Fruit fly (Drosophila melanogaster): Measurements from ENCODE around the gene Blos4.

The Blos4 gene

DNA sequence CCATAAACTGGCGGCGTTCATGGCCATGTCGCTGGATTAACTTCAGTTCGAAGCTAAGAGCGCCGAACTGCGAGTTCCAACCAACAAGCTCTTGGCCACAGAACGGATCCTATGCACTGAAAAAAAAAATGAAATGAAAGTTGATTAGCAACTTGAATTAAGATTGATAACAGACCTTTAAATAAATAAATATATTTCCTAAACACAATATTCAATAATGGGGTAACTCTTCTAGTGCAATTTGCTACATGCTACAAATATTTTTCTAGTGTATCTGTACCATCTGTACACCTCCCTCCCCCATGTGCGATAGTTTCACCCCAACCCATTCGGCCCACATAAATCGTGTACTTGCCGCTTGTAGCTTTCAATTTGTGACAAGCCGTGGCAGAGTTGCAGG is 30.7 kb downstream of the Blos4 start:
- peak; percentile 19 for TF ChIP-seq CG8159 (tag; optimal IDR thresholded peaks at IDR 0.05)
- peak; percentile 5 for TF ChIP-seq CG14655 (GFP tag; optimal IDR thresholded peaks at IDR 0.05)
- no peak for TF ChIP-seq rn (GFP tag; IDR thresholded peaks at IDR 0.05)

DNA sequence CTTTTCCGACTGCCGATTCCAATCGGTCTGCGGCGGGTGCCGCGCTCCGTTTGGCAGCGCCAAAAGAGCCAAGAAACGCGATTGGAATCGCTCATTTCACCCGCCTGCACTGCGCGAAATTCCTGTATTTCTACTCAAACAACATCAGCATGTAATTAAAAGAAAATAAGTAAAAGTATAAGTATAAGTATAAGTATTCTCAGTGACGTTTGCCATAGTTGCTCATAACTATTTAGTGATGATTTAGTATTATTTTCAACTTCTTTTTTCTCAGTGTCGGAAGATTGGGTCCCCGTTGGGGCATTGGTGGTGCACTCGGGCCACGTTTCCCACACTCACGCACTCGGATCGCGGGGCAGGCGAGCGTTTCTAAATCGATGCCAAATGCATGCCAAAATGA is 34.3 kb downstream of the Blos4 start:
- TF ChIP-seq CG8159 (tag; optimal IDR thresholded peaks at IDR 0.05) (peak; percentile 55), CG9948 (tag; optimal IDR thresholded peaks at IDR 0.05) (peak; percentile 47), Pif1A (GFP tag; optimal IDR thresholded peaks at IDR 0.05) (peak; percentile 72), gl (tag; optimal IDR thresholded peaks at IDR 0.05) (no peak), CG17806 (tag; optimal IDR thresholded peaks at IDR 0.05) (peak; percentile 49), CG4496 (GFP tag; IDR thresholded peaks at IDR 0.05) (peak; percentile 86), CG14655 (GFP tag; optimal IDR thresholded peaks at IDR 0.05) (peak; percentile 62), CG13204 (GFP tag; optimal IDR thresholded peaks at IDR 0.05) (no peak), CG34367 (tag; optimal IDR thresholded peaks at IDR 0.05) (peak; percentile 54), CG32121 (GFP tag; IDR thresholded peaks at IDR 0.05) (peak; percentile 89), CG10348 (GFP tag; IDR thresholded peaks at IDR 0.05) (no peak; the same call in 1 of the 2 replicates), CG12605 (GFP tag; IDR thresholded peaks at IDR 0.05) (peak; percentile 79), D1 (tag; optimal IDR thresholded peaks at IDR 0.05) (no peak), Pif1B (GFP tag; optimal IDR thresholded peaks at IDR 0.05) (peak; percentile 50), rn (GFP tag; IDR thresholded peaks at IDR 0.05) (peak; percentile 78), CG15710 (tag; optimal IDR thresholded peaks at IDR 0.05) (peak; percentile 58), fd96Ca (GFP tag; IDR thresholded peaks at IDR 0.05) (peak; percentile 88), Ets98B (GFP tag; IDR thresholded peaks at IDR 0.05) (peak; percentile 92), EcR (GFP tag; optimal IDR thresholded peaks at IDR 0.05) (no peak), Snoo (tag; optimal IDR thresholded peaks at IDR 0.05) (peak; percentile 40), CG8301 (tag; optimal IDR thresholded peaks at IDR 0.05) (peak; percentile 68)

DNA sequence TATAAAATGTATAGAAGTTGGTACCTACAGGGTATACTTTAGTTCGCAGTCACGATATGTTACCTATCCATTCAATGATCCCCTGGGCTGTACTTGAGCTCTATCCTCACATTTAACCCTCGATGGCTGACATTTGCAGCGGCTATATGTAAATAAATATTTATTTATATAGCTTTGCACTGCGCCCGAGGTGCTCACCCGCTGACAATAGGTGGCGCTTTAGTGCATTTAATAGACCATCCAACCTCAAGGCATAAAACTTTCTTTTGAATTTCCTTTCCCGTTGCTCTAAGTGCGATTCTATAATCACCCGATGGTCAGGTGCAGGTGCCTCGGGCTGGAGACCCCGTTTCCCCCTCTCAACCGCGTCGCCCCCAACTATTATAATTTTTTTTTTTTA is 38.4 kb downstream of the Blos4 start:
- TF ChIP-seq CG8159 (tag; optimal IDR thresholded peaks at IDR 0.05) (no peak), CG13204 (GFP tag; optimal IDR thresholded peaks at IDR 0.05) (no peak), D1 (tag; optimal IDR thresholded peaks at IDR 0.05) (no peak), CG15710 (tag; optimal IDR thresholded peaks at IDR 0.05) (no peak), Pif1A (GFP tag; optimal IDR thresholded peaks at IDR 0.05) (no peak), Pif1B (GFP tag; optimal IDR thresholded peaks at IDR 0.05) (no peak), CG12605 (GFP tag; IDR thresholded peaks at IDR 0.05) (no peak), Snoo (tag; optimal IDR thresholded peaks at IDR 0.05) (no peak), CG9948 (tag; optimal IDR thresholded peaks at IDR 0.05) (no peak), CG10348 (GFP tag; IDR thresholded peaks at IDR 0.05) (no peak)

DNA sequence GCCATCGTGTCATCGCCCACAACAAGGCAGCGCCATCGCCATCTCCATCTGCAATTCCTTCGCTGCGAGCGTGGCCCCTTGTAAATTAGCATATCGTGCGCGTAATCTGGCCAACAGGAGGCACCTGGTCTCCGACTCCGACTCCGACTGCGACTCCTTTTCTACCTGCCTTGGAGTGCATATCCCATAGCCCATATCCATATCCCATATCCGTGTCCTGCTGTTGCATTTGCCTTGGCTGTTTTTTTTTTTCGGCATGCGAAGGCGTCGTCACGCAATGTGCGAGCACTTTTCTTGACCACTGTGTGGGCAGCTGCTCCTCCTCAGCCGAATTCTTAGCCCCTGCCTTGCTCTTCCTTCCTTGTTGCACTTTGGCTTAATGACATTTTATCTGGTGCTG is 39.6 kb downstream of the Blos4 start:
- no peak for TF ChIP-seq CG15710 (tag; optimal IDR thresholded peaks at IDR 0.05)
- TF ChIP-seq Ets98B (GFP tag; IDR thresholded peaks at IDR 0.05) = no peak
- TF ChIP-seq CG4496 (GFP tag; IDR thresholded peaks at IDR 0.05) = no peak
- TF ChIP-seq Snoo (tag; optimal IDR thresholded peaks at IDR 0.05) = no peak
- TF ChIP-seq CG34367 (tag; optimal IDR thresholded peaks at IDR 0.05) = no peak
- no peak for TF ChIP-seq Pif1B (GFP tag; optimal IDR thresholded peaks at IDR 0.05)

DNA sequence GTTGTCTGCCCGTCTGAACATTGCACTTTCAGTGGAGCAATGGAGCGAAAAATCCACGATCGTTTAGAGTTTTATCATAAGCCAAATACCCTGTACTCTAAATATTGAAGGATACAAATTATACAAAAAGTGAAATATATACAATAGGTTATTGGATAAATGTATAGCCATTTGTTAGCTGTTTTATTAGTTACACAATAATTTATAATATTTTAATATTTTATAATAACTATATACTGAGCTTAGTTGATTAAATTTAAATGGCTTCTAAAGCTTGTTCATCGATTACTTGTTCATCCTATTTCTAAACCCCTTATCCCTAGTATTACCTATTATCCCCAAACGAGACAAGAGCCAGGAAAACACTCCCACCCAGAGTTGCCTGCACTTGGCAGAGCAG is 44.1 kb downstream of the Blos4 start:
- no peak for TF ChIP-seq CG12605 (GFP tag; IDR thresholded peaks at IDR 0.05)
- peak; percentile 78 for TF ChIP-seq CG17806 (tag; optimal IDR thresholded peaks at IDR 0.05)
- TF ChIP-seq CG4496 (GFP tag; IDR thresholded peaks at IDR 0.05) = no peak
- no peak for TF ChIP-seq Pif1B (GFP tag; optimal IDR thresholded peaks at IDR 0.05)
- no peak for TF ChIP-seq Pif1A (GFP tag; optimal IDR thresholded peaks at IDR 0.05)
- no peak for TF ChIP-seq Ets98B (GFP tag; IDR thresholded peaks at IDR 0.05)
- TF ChIP-seq CG8159 (tag; optimal IDR thresholded peaks at IDR 0.05) = peak; percentile 85
- peak; percentile 35 for TF ChIP-seq gl (tag; optimal IDR thresholded peaks at IDR 0.05)
- TF ChIP-seq CG10348 (GFP tag; IDR thresholded peaks at IDR 0.05) = no peak
- peak; percentile 84 for TF ChIP-seq CG15710 (tag; optimal IDR thresholded peaks at IDR 0.05)
- TF ChIP-seq D1 (tag; optimal IDR thresholded peaks at IDR 0.05) = peak; percentile 41
- peak; percentile 73 for TF ChIP-seq CG34367 (tag; optimal IDR thresholded peaks at IDR 0.05)
- TF ChIP-seq EcR (GFP tag; optimal IDR thresholded peaks at IDR 0.05) = peak; percentile 19
- peak; percentile 86 for TF ChIP-seq CG9948 (tag; optimal IDR thresholded peaks at IDR 0.05)
- TF ChIP-seq CG32121 (GFP tag; IDR thresholded peaks at IDR 0.05) = no peak
- TF ChIP-seq CG13204 (GFP tag; optimal IDR thresholded peaks at IDR 0.05) = no peak
- no peak for TF ChIP-seq fd96Ca (GFP tag; IDR thresholded peaks at IDR 0.05)
- TF ChIP-seq Snoo (tag; optimal IDR thresholded peaks at IDR 0.05) = no peak
- TF ChIP-seq CG8301 (tag; optimal IDR thresholded peaks at IDR 0.05) = peak; percentile 66
- TF ChIP-seq CG14655 (GFP tag; optimal IDR thresholded peaks at IDR 0.05) = peak; percentile 79

DNA sequence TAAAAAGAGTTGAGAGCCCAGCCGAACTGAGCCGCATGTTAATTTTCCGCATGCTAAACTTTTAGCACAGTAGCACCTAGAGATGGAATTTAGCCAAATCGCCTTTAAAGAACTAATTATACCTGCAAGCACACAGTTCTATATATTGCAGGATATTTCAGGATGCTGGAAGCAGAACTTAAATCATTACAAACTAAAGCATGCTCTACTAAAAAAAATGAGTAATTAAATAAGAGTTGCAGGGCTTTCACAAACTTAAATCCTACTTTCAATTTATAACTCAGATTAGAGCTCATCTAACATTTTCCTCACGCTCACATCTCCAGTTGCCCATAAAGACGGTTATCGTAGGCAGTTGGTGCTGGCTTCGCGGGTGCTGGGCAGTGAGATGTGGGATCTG is 45.8 kb downstream of the Blos4 start:
- TF ChIP-seq Ets98B (GFP tag; IDR thresholded peaks at IDR 0.05) = no peak
- TF ChIP-seq CG14655 (GFP tag; optimal IDR thresholded peaks at IDR 0.05) = peak; percentile 66
- TF ChIP-seq CG8301 (tag; optimal IDR thresholded peaks at IDR 0.05) = peak; percentile 53
- no peak for TF ChIP-seq CG4496 (GFP tag; IDR thresholded peaks at IDR 0.05)

DNA sequence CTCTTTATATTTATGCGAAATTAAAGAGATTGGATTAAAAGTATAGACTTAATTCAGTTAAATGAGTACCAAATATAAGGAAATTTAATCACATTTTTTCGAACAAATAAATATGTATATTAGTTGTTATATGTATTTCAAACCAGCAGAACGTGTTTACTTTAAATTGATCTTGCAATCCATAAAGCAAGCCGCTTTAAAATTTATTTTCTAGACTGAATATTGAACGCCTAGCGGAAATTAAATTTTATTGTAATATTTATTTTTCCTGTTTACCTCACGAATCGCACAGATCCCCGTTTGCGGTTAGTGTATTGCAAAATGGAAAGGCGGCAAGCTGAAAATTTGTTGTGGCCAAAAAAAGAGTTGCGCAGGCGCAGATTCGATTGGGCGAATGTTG is 48.5 kb downstream of the Blos4 start:
- TF ChIP-seq CG32121 (GFP tag; IDR thresholded peaks at IDR 0.05) (no peak), Pif1A (GFP tag; optimal IDR thresholded peaks at IDR 0.05) (no peak), D1 (tag; optimal IDR thresholded peaks at IDR 0.05) (no peak), CG4496 (GFP tag; IDR thresholded peaks at IDR 0.05) (no peak)

Measured in whole organism, pupa.